Worm (Caenorhabditis elegans) whole organism, L3 larva: ENCODE results near the gene M110.3.

Experiments
- R02D3.7 ChIP-seq: fragments of 150-350 bp; optimal IDR thresholded peaks from 2 replicates; lab custom pipeline; 2014; ENCODE audit warnings: missing biosample characterization, missing genetic modification characterization
- ZK546.5 ChIP-seq: sonication (generic microtip); optimal IDR thresholded peaks from 2 replicates; lab custom pipeline; 2017; ENCODE audit warnings: missing biosample characterization, missing genetic modification characterization
- aly-2 ChIP-seq: fragments of 150-350 bp; optimal IDR thresholded peaks from 2 replicates; lab custom pipeline; 2014; ENCODE audit warnings: missing biosample characterization, missing genetic modification characterization
- ama-1 ChIP-seq: fragments of 150-350 bp; optimal IDR thresholded peaks from 2 replicates; lab custom pipeline; 2018
- ceh-16 ChIP-seq: sonication (generic microtip); optimal IDR thresholded peaks from 2 replicates; lab custom pipeline; 2017; ENCODE audit warnings: missing biosample characterization, missing genetic modification characterization
- ceh-28 ChIP-seq: fragments of 150-350 bp; optimal IDR thresholded peaks from 2 replicates; lab custom pipeline; 2014; ENCODE audit warnings: missing biosample characterization, missing genetic modification reagents, missing genetic modification characterization
- ceh-82 ChIP-seq: fragments of 150-350 bp; optimal IDR thresholded peaks from 2 replicates; lab custom pipeline; 2014; ENCODE audit warnings: missing biosample characterization, missing genetic modification characterization
- ceh-9 ChIP-seq: sonication (generic microtip); optimal IDR thresholded peaks from 2 replicates; lab custom pipeline; 2018; ENCODE audit warnings: missing biosample characterization, missing genetic modification characterization
- daf-12 ChIP-seq: fragments of 150-350 bp; optimal IDR thresholded peaks from 2 replicates; lab custom pipeline; 2014; ENCODE audit warnings: missing biosample characterization, missing genetic modification reagents, missing genetic modification characterization
- egl-27 ChIP-seq: sonication (generic microtip); optimal IDR thresholded peaks from 4 replicates; lab custom pipeline; 2017; ENCODE audit warnings: missing biosample characterization, missing genetic modification reagents, missing genetic modification characterization
- egl-5 ChIP-seq: fragments of 150-350 bp; optimal IDR thresholded peaks from 2 replicates; lab custom pipeline; 2017; ENCODE audit warnings: missing biosample characterization, missing genetic modification reagents, missing genetic modification characterization, inconsistent platforms
- elt-1 ChIP-seq: fragments of 150-350 bp; optimal IDR thresholded peaks from 2 replicates; lab custom pipeline; 2014; ENCODE audit warnings: missing biosample characterization, missing genetic modification characterization
- elt-2 ChIP-seq: sonication (generic microtip); optimal IDR thresholded peaks from 2 replicates; lab custom pipeline; 2016; ENCODE audit warnings: missing genetic modification reagents, mild to moderate bottlenecking, missing genetic modification characterization, missing compliant biosample characterization
- fkh-10 ChIP-seq: sonication (generic microtip); optimal IDR thresholded peaks from 2 replicates; lab custom pipeline; 2017; ENCODE audit warnings: missing biosample characterization, missing genetic modification reagents, missing genetic modification characterization
- fkh-2 ChIP-seq: fragments of 150-350 bp; optimal IDR thresholded peaks from 2 replicates; lab custom pipeline; 2014; ENCODE audit warnings: missing biosample characterization, missing genetic modification reagents, missing genetic modification characterization
- fos-1 ChIP-seq: fragments of 150-350 bp; optimal IDR thresholded peaks from 2 replicates; lab custom pipeline; 2014; ENCODE audit warnings: missing biosample characterization, missing genetic modification characterization
- hmg-11 ChIP-seq: sonication (generic microtip); optimal IDR thresholded peaks from 2 replicates; lab custom pipeline; 2016; ENCODE audit warnings: missing genetic modification characterization, missing compliant biosample characterization
- jun-1 ChIP-seq: fragments of 150-350 bp; optimal IDR thresholded peaks from 2 replicates; lab custom pipeline; 2014; ENCODE audit warnings: missing biosample characterization, missing genetic modification reagents, missing genetic modification characterization
- lin-15B ChIP-seq: fragments of 150-350 bp; optimal IDR thresholded peaks from 2 replicates; lab custom pipeline; 2014; ENCODE audit warnings: missing biosample characterization, missing genetic modification characterization
- lin-39 ChIP-seq: fragments of 150-350 bp; optimal IDR thresholded peaks from 2 replicates; lab custom pipeline; 2018; ENCODE audit warnings: missing biosample characterization, missing genetic modification reagents, missing genetic modification characterization
- lsy-12 ChIP-seq: sonication (generic microtip); optimal IDR thresholded peaks from 2 replicates; lab custom pipeline; 2016; ENCODE audit warnings: mild to moderate bottlenecking, missing genetic modification characterization, missing compliant biosample characterization
- mdl-1 ChIP-seq: fragments of 150-350 bp; optimal IDR thresholded peaks from 2 replicates; lab custom pipeline; 2014; ENCODE audit warnings: missing biosample characterization, missing genetic modification characterization
- nfya-1 ChIP-seq: sonication (generic microtip); optimal IDR thresholded peaks from 2 replicates; lab custom pipeline; 2017; ENCODE audit warnings: missing genetic modification characterization, mild to moderate bottlenecking, missing compliant biosample characterization, antibody characterized with exemption, moderate library complexity; ENCODE audit not compliant: insufficient read depth
- nhr-11 ChIP-seq: fragments of 150-350 bp; optimal IDR thresholded peaks from 2 replicates; lab custom pipeline; 2014; ENCODE audit warnings: missing biosample characterization, missing genetic modification characterization
- nhr-12 ChIP-seq: fragments of 150-350 bp; optimal IDR thresholded peaks from 2 replicates; lab custom pipeline; 2014; ENCODE audit warnings: missing biosample characterization, missing genetic modification characterization
- nhr-237 ChIP-seq: fragments of 150-350 bp; optimal IDR thresholded peaks from 2 replicates; lab custom pipeline; 2014; ENCODE audit warnings: missing biosample characterization, missing genetic modification characterization
- nhr-25 ChIP-seq: sonication (generic microtip); optimal IDR thresholded peaks from 2 replicates; lab custom pipeline; 2017; ENCODE audit warnings: missing biosample characterization, missing genetic modification characterization
- nhr-76 ChIP-seq: fragments of 150-350 bp; sonication (generic microtip); optimal IDR thresholded peaks from 5 replicates; lab custom pipeline; 2014; ENCODE audit warnings: missing biosample characterization, missing genetic modification characterization
- pha-4 ChIP-seq: fragments of 150-350 bp; optimal IDR thresholded peaks from 2 replicates; lab custom pipeline; 2014; ENCODE audit warnings: missing biosample characterization, missing genetic modification reagents, missing genetic modification characterization
- pqm-1 ChIP-seq: fragments of 150-350 bp; optimal IDR thresholded peaks from 2 replicates; lab custom pipeline; 2017; ENCODE audit warnings: missing biosample characterization, missing genetic modification characterization, inconsistent platforms
- sea-2 ChIP-seq: fragments of 150-350 bp; sonication (generic microtip); optimal IDR thresholded peaks from 4 replicates; lab custom pipeline; 2014; ENCODE audit warnings: missing biosample characterization, missing genetic modification reagents, missing genetic modification characterization
- skn-1 ChIP-seq: fragments of 150-350 bp; optimal IDR thresholded peaks from 2 replicates; lab custom pipeline; 2014; ENCODE audit warnings: missing biosample characterization, missing genetic modification characterization
- snpc-4 ChIP-seq: fragments of 150-350 bp; optimal IDR thresholded peaks from 2 replicates; lab custom pipeline; 2014; ENCODE audit warnings: missing biosample characterization, missing genetic modification characterization
- tbx-2 ChIP-seq: sonication (generic microtip); optimal IDR thresholded peaks from 2 replicates; lab custom pipeline; 2016; ENCODE audit warnings: mild to moderate bottlenecking, missing genetic modification characterization, missing compliant biosample characterization
- unc-39 ChIP-seq: sonication (generic microtip); optimal IDR thresholded peaks from 4 replicates; lab custom pipeline; 2017; ENCODE audit warnings: missing biosample characterization, missing genetic modification characterization
- unc-62 ChIP-seq: fragments of 150-350 bp; sonication (generic microtip); optimal IDR thresholded peaks from 4 replicates; lab custom pipeline; 2014; ENCODE audit warnings: missing biosample characterization, missing genetic modification reagents, missing genetic modification characterization
- zag-1 ChIP-seq: fragments of 150-350 bp; optimal IDR thresholded peaks from 2 replicates; lab custom pipeline; 2014; ENCODE audit warnings: missing biosample characterization, missing genetic modification characterization
- ztf-11 ChIP-seq: fragments of 150-350 bp; optimal IDR thresholded peaks from 2 replicates; lab custom pipeline; 2014; ENCODE audit warnings: missing biosample characterization, missing genetic modification characterization

M110.3 gene

DNA sequence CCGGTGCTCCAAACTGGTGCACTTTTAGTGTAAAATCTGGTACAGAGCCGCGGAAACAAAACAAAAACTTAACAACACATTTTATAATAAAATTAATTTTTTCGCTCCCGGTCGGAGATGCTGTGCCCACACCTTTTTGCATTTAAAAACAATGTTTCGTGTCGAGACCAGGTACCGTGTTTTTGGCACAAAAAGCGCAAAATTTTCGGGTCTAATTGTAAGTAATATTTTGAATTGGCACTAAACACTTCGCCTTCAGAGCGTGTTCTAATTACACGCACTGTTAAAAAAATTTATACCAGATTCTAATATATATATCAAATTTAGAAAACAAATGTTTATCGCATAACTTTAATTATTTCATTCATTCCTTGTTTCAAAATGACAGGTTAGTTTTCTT is 35.0 kb downstream of the M110.3 start, which contains the start of gene dylt-3:
dylt-3 (plus strand) TSS at position 301 of the 400 bp plus-strand sequence.
- TF ChIP-seq fkh-10: no peak
- no peak for TF ChIP-seq ZK546.5 (tag; lab: Kevin White, UChicago)
- no peak for TF ChIP-seq jun-1
- no peak for TF ChIP-seq pha-4
- no peak for TF ChIP-seq ceh-28 (tag; lab: Kevin White, UChicago)
- no peak for TF ChIP-seq lsy-12
- TF ChIP-seq mdl-1 (tag; lab: Kevin White, UChicago): no peak
- TF ChIP-seq ama-1 (lab: Kevin White, UChicago): no peak
- no peak for TF ChIP-seq nfya-1 (tag; lab: Kevin White, UChicago)
- no peak for TF ChIP-seq nhr-11 (tag; lab: Kevin White, UChicago)
- no peak for TF ChIP-seq snpc-4 (tag; lab: Kevin White, UChicago)
- no peak for TF ChIP-seq zag-1 (tag; lab: Kevin White, UChicago)
- no peak for TF ChIP-seq R02D3.7 (tag; lab: Kevin White, UChicago)
- no peak for TF ChIP-seq lin-39 (tag; lab: Kevin White, UChicago)
- TF ChIP-seq, all 47 proteins: peak for 0

DNA sequence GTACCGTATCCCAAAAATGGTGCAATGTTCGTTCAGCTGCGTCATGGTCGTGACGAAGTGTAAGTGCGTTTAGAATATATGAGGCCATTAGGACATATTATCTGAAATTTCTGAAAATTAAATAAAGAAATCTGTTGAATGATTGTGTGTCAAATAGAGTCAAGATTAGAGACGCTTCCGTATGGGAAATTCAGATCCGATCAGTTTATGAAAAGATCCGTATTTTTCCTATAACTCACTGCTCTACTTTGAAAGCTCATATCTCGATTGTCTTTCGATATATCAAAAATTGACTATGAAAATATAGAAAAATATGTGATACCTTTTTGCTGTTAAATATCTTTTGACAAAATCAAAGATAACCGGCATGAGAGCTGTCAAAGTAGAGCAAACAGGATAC is 36.1 kb downstream of the M110.3 start, which contains the start of gene T05C12.4:
T05C12.4 (minus strand) TSS at position 101 of the 400 bp plus-strand sequence.
- TF ChIP-seq ceh-9 (tag; lab: Kevin White, UChicago) (no peak), nhr-25 (tag; lab: Kevin White, UChicago) (no peak), tbx-2 (tag; lab: Kevin White, UChicago) (no peak), ztf-11 (tag; lab: Kevin White, UChicago) (no peak), jun-1 (no peak), egl-27 (no peak), elt-1 (tag; lab: Kevin White, UChicago) (no peak), elt-2 (tag; lab: Kevin White, UChicago) (no peak), fkh-2 (tag; lab: Kevin White, UChicago) (no peak), snpc-4 (tag; lab: Kevin White, UChicago) (no peak), nfya-1 (tag; lab: Kevin White, UChicago) (no peak), nhr-12 (tag; lab: Kevin White, UChicago) (no peak), zag-1 (tag; lab: Kevin White, UChicago) (no peak), sea-2 (no peak), hmg-11 (no peak), skn-1 (tag; lab: Kevin White, UChicago) (no peak)

DNA sequence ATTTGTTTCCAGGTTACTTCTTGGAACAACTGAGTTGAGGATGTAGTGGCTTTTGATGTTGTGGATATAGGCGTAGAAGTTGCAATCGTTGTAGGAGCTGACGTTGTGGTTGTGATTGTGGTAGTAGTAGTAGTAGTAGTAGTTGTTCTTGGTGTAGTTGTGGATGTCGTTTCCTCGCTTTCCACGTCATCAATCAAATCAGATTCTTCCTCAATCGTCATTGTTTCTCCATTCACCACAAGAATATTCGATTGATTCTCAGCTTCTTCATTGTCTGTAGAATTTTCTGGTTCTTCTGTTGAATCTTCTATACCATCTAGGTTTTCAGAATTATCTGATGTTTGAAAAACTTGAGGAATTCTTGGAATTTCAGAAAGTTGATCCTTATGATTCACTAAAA is 37.8 kb downstream of the M110.3 start:
- TF ChIP-seq aly-2 (tag; lab: Kevin White, UChicago): no peak

DNA sequence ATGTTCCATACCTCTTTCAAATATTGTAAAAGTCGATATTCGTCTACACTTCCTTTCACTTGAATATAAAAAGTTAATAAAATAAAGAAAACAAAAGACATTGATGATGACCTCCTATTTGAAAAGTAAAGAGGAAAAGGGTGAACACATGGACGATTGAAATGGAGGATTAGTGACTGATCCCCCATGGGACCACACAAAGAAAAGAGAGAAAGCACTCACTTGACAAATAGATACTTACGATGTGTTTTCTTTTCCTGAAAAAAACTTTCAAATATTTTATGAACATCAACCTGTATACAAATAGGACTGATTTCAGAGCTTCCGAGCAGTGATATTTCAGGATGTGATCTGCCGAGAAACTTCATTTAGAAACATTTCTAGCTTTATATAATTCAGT is 39.3 kb downstream of the M110.3 start, which contains the start of gene acr-14:
acr-14 (minus strand) TSS at position 101 of the 400 bp plus-strand sequence.
- TF ChIP-seq egl-27 (no peak), nhr-25 (tag; lab: Kevin White, UChicago) (no peak), egl-5 (tag; lab: Kevin White, UChicago) (no peak), pqm-1 (tag; lab: Kevin White, UChicago) (no peak), ceh-16 (tag; lab: Kevin White, UChicago) (no peak), fkh-2 (tag; lab: Kevin White, UChicago) (no peak), elt-2 (tag; lab: Kevin White, UChicago) (no peak), unc-39 (no peak), lin-15B (no peak), nfya-1 (tag; lab: Kevin White, UChicago) (no peak), nhr-237 (tag; lab: Kevin White, UChicago) (no peak), zag-1 (tag; lab: Kevin White, UChicago) (no peak), unc-62 (GFP tag; lab: Kevin White, UChicago) (no peak), fos-1 (tag; lab: Kevin White, UChicago) (no peak), ceh-28 (tag; lab: Kevin White, UChicago) (no peak), nhr-11 (tag; lab: Kevin White, UChicago) (no peak), hmg-11 (no peak)

DNA sequence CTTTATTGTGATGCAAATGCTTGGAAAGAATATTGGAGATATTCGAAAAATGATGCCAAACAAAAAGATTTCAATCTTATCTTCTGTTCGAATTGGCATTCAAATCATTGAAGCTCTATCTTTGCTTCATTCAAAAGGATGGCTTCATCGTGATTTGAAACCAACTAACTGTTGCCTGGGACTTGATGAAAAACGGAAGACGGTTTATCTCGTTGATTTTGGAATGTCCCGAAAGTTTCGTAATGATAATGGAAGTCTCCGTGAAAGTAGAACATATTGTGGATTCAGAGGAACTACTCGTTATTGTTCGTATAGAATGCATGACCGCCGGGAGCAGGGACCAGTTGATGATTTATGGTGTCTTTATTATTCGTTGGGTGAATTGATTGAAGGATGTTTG is 42.3 kb downstream of the M110.3 start:
- TF ChIP-seq ceh-82 (tag; lab: Kevin White, UChicago) (no peak), daf-12 (tag; lab: Kevin White, UChicago) (no peak), nhr-76 (tag; lab: Kevin White, UChicago) (no peak), tbx-2 (tag; lab: Kevin White, UChicago) (no peak), ceh-16 (tag; lab: Kevin White, UChicago) (no peak)
